Worm (Caenorhabditis elegans): ENCODE data around the gene T19D12.4.

The T19D12.4 gene

DNA sequence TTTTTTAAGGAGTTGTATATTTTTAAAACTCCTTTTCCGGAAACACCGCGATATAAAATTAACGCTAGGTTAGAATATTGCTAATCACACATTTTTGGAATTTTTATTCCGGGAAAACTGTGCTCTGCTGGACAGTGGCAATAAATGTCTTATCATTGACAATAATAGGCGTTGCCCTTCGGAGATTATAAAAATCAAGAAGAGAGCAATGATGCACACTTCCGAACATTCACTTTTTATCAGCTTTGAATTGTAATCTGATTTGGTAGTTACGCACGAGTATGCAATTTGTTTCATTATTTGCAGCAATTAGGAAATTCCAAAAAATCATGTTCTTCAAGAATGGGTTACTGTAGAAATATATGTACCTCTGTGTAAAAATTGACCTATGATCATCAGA, 14.8 kb upstream of the T19D12.4 start:
- TF ChIP-seq M03D4.4 (tag; optimal IDR thresholded peaks at IDR 0.05) (no peak), nhr-237 (tag; optimal IDR thresholded peaks at IDR 0.05) (no peak), sem-2 (GFP tag; optimal IDR thresholded peaks at IDR 0.05) (no peak), zip-8 (tag; optimal IDR thresholded peaks at IDR 0.05) (no peak), nhr-76 (tag; optimal IDR thresholded peaks at IDR 0.05) (no peak), ceh-39 (tag; optimal IDR thresholded peaks at IDR 0.05) (no peak)

DNA sequence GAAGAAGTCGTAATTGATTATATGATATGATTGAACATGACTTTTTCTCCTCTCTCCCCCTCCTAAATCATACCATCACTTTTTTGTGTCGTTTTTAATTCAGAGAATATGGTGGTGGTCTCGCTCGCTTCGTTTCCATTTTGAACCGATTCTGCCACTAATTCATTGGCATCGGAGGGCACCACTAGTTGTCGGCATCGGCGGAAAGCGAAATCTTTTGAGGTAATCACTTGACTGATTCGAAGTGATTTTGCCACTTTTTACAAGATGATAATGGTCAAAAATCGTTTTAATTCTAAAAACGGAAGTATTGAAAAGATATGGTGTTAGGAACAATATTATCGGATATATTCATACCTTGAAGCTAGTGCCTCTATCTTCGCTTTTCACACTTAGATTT, 14.1 kb upstream of the T19D12.4 start, which contains the start of gene klf-3:
Gene klf-3, plus strand, starts transcription at position 109 of the 400 bp plus-strand sequence.
- TF ChIP-seq hlh-1 (tag; optimal IDR thresholded peaks at IDR 0.05) (no peak), pha-4 (tag; optimal IDR thresholded peaks at IDR 0.05) (no peak), lsy-2 (tag; optimal IDR thresholded peaks at IDR 0.05) (no peak), elt-1 (tag; optimal IDR thresholded peaks at IDR 0.05; ENCODE audit: borderline replicate concordance, insufficient read depth) (no peak), blmp-1 (tag; optimal IDR thresholded peaks at IDR 0.05) (no peak), nhr-2 (tag; optimal IDR thresholded peaks at IDR 0.05) (no peak), mls-2 (tag; optimal IDR thresholded peaks at IDR 0.05) (no peak), mep-1 (tag; optimal IDR thresholded peaks at IDR 0.05) (no peak), zip-8 (tag; optimal IDR thresholded peaks at IDR 0.05) (no peak), ceh-83 (GFP tag; optimal IDR thresholded peaks at IDR 0.05) (no peak), nhr-237 (tag; optimal IDR thresholded peaks at IDR 0.05) (no peak), mab-5 (tag; optimal IDR thresholded peaks at IDR 0.05) (no peak), lin-32 (GFP tag; optimal IDR thresholded peaks at IDR 0.05) (no peak), nhr-28 (tag; optimal IDR thresholded peaks at IDR 0.05) (no peak), ceh-43 (GFP tag; optimal IDR thresholded peaks at IDR 0.05) (no peak)

- no peak for TF ChIP-seq unc-62 (GFP tag; optimal IDR thresholded peaks at IDR 0.05)
- TF ChIP-seq ces-1 (GFP tag; optimal IDR thresholded peaks at IDR 0.05), result no peak
- TF ChIP-seq elt-1 (tag; optimal IDR thresholded peaks at IDR 0.05; ENCODE audit: borderline replicate concordance, insufficient read depth), result no peak
- no peak for TF ChIP-seq nhr-28 (tag; optimal IDR thresholded peaks at IDR 0.05)
- no peak for TF ChIP-seq lin-13 (tag; optimal IDR thresholded peaks at IDR 0.05)
- no peak for TF ChIP-seq flh-1 (GFP tag; optimal IDR thresholded peaks at IDR 0.05)
- TF ChIP-seq hlh-1 (tag; optimal IDR thresholded peaks at IDR 0.05), result no peak
- no peak for TF ChIP-seq M03D4.4 (tag; optimal IDR thresholded peaks at IDR 0.05)
- TF ChIP-seq sptf-1 (tag; optimal IDR thresholded peaks at IDR 0.05), result no peak
- TF ChIP-seq unc-120 (tag; optimal IDR thresholded peaks at IDR 0.05; ENCODE audit: poor library complexity, severe bottlenecking), result no peak
- no peak for TF ChIP-seq nhr-76 (tag; optimal IDR thresholded peaks at IDR 0.05)
Measured at ce11 chrII:6619007-6619406, 11.9 kb upstream of the T19D12.4 start.

- TF ChIP-seq ztf-11 (tag; optimal IDR thresholded peaks at IDR 0.05), result no peak
- no peak for TF ChIP-seq ham-2 (GFP tag; optimal IDR thresholded peaks at IDR 0.05)
- TF ChIP-seq zip-8 (tag; optimal IDR thresholded peaks at IDR 0.05), result no peak
- TF ChIP-seq mls-2 (tag; optimal IDR thresholded peaks at IDR 0.05), result no peak
Measured at ce11 chrII:6621886-6622285, 9.0 kb upstream of the T19D12.4 start, which contains the start of gene F54H5.3. F54H5.3 (plus strand) TSS chrII:6622186.

ce11 chrII:6625302-6625701, 5.6 kb upstream of the T19D12.4 start, which contains the start of gene F54H5.14:
F54H5.14 (minus strand) TSS chrII:6625402.
- TF ChIP-seq pha-4 (tag; optimal IDR thresholded peaks at IDR 0.05), result no peak
- TF ChIP-seq unc-39 (tag; optimal IDR thresholded peaks at IDR 0.05), result no peak
- TF ChIP-seq nhr-76 (tag; optimal IDR thresholded peaks at IDR 0.05), result no peak
- no peak for TF ChIP-seq cnd-1 (tag; optimal IDR thresholded peaks at IDR 0.05)
- no peak for TF ChIP-seq M03D4.4 (tag; optimal IDR thresholded peaks at IDR 0.05)
- TF ChIP-seq mls-2 (tag; optimal IDR thresholded peaks at IDR 0.05), result no peak
- TF ChIP-seq drap-1 (GFP tag; optimal IDR thresholded peaks at IDR 0.05), result no peak
- TF ChIP-seq nhr-28 (tag; optimal IDR thresholded peaks at IDR 0.05), result no peak
- TF ChIP-seq lin-32 (GFP tag; optimal IDR thresholded peaks at IDR 0.05), result no peak
- no peak for TF ChIP-seq ztf-11 (tag; optimal IDR thresholded peaks at IDR 0.05)
- TF ChIP-seq ceh-43 (GFP tag; optimal IDR thresholded peaks at IDR 0.05), result no peak
- no peak for TF ChIP-seq nhr-12 (tag; optimal IDR thresholded peaks at IDR 0.05)
- no peak for TF ChIP-seq unc-120 (tag; optimal IDR thresholded peaks at IDR 0.05; ENCODE audit: poor library complexity, severe bottlenecking)
- no peak for TF ChIP-seq zip-8 (tag; optimal IDR thresholded peaks at IDR 0.05)
- TF ChIP-seq nhr-237 (tag; optimal IDR thresholded peaks at IDR 0.05), result no peak
- no peak for TF ChIP-seq lsy-2 (tag; optimal IDR thresholded peaks at IDR 0.05)
- TF ChIP-seq blmp-1 (tag; optimal IDR thresholded peaks at IDR 0.05), result no peak
- no peak for TF ChIP-seq nhr-2 (tag; optimal IDR thresholded peaks at IDR 0.05)
- no peak for TF ChIP-seq mab-5 (tag; optimal IDR thresholded peaks at IDR 0.05)
